Fruit fly (Drosophila melanogaster) whole organism, adult: ENCODE data around the gene Mgat4a.

ENCODE experiments used
- CG11617 ChIP-seq: fragments of 200-800 bp; sonication (Bioruptor generic); optimal IDR thresholded peaks from 2 replicates; lab custom pipeline; 2017; ENCODE audit warnings: mild to moderate bottlenecking, missing biosample characterization, missing genetic modification reagents, missing genetic modification characterization
- CG12768 ChIP-seq: fragments of 200-800 bp; sonication (Bioruptor generic); optimal IDR thresholded peaks from 2 replicates; lab custom pipeline; 2017; ENCODE audit warnings: missing biosample characterization, missing genetic modification characterization, mild to moderate bottlenecking, moderate library complexity, missing genetic modification reagents
- CG14711 ChIP-seq: fragments of 200-800 bp; sonication (Bioruptor generic); optimal IDR thresholded peaks from 2 replicates; lab custom pipeline; 2018; ENCODE audit warnings: missing biosample characterization, mild to moderate bottlenecking, missing genetic modification characterization, moderate library complexity
- CG1620 ChIP-seq: fragments of 200-800 bp; sonication (Bioruptor generic); optimal IDR thresholded peaks from 2 replicates; lab custom pipeline; 2016; ENCODE audit warnings: missing biosample characterization, missing genetic modification characterization
- CG33017 ChIP-seq: fragments of 200-800 bp; sonication (Bioruptor generic); optimal IDR thresholded peaks from 2 replicates; lab custom pipeline; 2018; ENCODE audit warnings: missing biosample characterization, mild to moderate bottlenecking, missing genetic modification characterization, moderate library complexity
- CG5204 ChIP-seq: fragments of 200-800 bp; sonication (Bioruptor generic); optimal IDR thresholded peaks from 2 replicates; lab custom pipeline; 2016; ENCODE audit warnings: missing biosample characterization, missing genetic modification characterization
- CG7045 ChIP-seq: fragments of 200-800 bp; sonication (Bioruptor generic); optimal IDR thresholded peaks from 2 replicates; lab custom pipeline; 2017; ENCODE audit warnings: missing biosample characterization, mild to moderate bottlenecking, missing genetic modification characterization
- CG7101 ChIP-seq: fragments of 200-800 bp; sonication (Bioruptor generic); optimal IDR thresholded peaks from 2 replicates; lab custom pipeline; 2018; ENCODE audit warnings: missing biosample characterization, mild to moderate bottlenecking, missing genetic modification characterization, moderate library complexity
- Clk ChIP-seq: fragments of 200-800 bp; sonication (Bioruptor generic); optimal IDR thresholded peaks from 2 replicates; lab custom pipeline; 2017; ENCODE audit warnings: missing biosample characterization, missing genetic modification characterization
- Crg-1 ChIP-seq: fragments of 200-800 bp; sonication (Bioruptor generic); optimal IDR thresholded peaks from 2 replicates; lab custom pipeline; 2016; ENCODE audit warnings: missing biosample characterization, missing genetic modification characterization
- Hr96 ChIP-seq: fragments of 200-800 bp; sonication (Bioruptor generic); optimal IDR thresholded peaks from 2 replicates; lab custom pipeline; 2016; ENCODE audit warnings: missing biosample characterization, missing genetic modification characterization
- Mnt ChIP-seq: fragments of 200-800 bp; sonication (Bioruptor generic); optimal IDR thresholded peaks from 2 replicates; lab custom pipeline; 2016; ENCODE audit warnings: missing biosample characterization, mild to moderate bottlenecking, missing genetic modification characterization
- bab1 ChIP-seq: fragments of 200-800 bp; sonication (Bioruptor generic); optimal IDR thresholded peaks from 3 replicates; lab custom pipeline; 2019; ENCODE audit warnings: missing biosample characterization, mild to moderate bottlenecking, missing genetic modification characterization, moderate library complexity
- cic ChIP-seq: fragments of 200-800 bp; sonication (Bioruptor generic); optimal IDR thresholded peaks from 2 replicates; lab custom pipeline; 2017; ENCODE audit warnings: missing biosample characterization, mild to moderate bottlenecking, missing genetic modification characterization, moderate library complexity
- cnc ChIP-seq, 2 experiments: fragments of >200 bp; optimal IDR thresholded peaks; 2 replicates each; lab custom pipeline; 2017
- kay ChIP-seq: fragments of 200-800 bp; sonication (Bioruptor generic); peaks from one replicate; lab custom pipeline; 2016; ENCODE audit warnings: missing biosample characterization, missing genetic modification characterization, borderline replicate concordance
- ovo ChIP-seq: fragments of 200-800 bp; sonication (Bioruptor generic); optimal IDR thresholded peaks from 2 replicates; lab custom pipeline; 2016; ENCODE audit warnings: missing biosample characterization, missing genetic modification characterization
- pad ChIP-seq: fragments of 200-800 bp; sonication (Bioruptor generic); optimal IDR thresholded peaks from 3 replicates; lab custom pipeline; 2017; ENCODE audit warnings: missing biosample characterization, missing genetic modification characterization, mild to moderate bottlenecking, moderate library complexity, missing genetic modification reagents
- tj ChIP-seq: fragments of 200-800 bp; sonication (Bioruptor generic); optimal IDR thresholded peaks from 3 replicates; lab custom pipeline; 2017; ENCODE audit warnings: missing biosample characterization, mild to moderate bottlenecking, missing genetic modification characterization, moderate library complexity
- toe ChIP-seq: fragments of 200-800 bp; sonication (Bioruptor generic); optimal IDR thresholded peaks from 2 replicates; lab custom pipeline; 2016; ENCODE audit warnings: missing biosample characterization, missing genetic modification characterization

Mgat4a gene

DNA sequence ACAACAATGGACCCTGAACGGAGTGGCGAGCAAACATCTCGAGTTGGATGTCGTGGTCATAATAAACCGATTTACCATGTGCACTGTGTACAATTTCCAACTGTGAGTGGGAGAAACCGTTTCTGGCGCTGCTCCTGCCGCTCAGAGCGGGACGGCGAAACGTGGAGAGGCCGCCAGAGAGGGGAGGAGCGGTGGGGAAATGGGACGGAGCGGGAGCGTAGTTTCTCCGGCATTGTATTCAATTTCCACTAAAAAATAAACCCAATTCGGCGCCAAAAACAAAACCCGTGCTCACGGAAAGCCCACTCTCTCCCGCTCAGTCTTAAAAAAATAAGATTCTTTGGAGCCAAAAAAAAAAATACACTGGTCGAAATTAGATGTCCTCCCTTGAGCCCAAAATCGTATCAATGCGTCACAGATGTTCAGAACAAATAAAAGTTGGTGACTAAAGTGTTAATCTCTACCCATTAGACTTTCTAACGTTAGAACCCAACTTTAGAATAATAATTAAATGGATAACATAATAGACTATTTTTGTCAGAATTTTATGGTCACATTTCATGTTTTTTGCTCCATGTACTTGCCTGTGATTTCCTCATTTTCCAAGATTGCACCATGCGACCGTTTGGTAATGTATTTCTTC lies 1.7 kb upstream of the Mgat4a start:
- TF ChIP-seq cic (GFP tag; lab: Kevin White, UChicago) = no peak
- TF ChIP-seq CG5204 (GFP tag; lab: Kevin White, UChicago) = peak; percentile 55
- TF ChIP-seq CG14711 (tag; lab: Kevin White, UChicago) = peak; percentile 10
- TF ChIP-seq CG33017 (tag; lab: Kevin White, UChicago) = peak; percentile 30
- TF ChIP-seq CG7101 (tag; lab: Kevin White, UChicago) = peak; percentile 58
- TF ChIP-seq CG12768 (GFP tag; lab: Kevin White, UChicago) = no peak
- TF ChIP-seq bab1 (GFP tag; lab: Kevin White, UChicago) = peak; percentile 58
- peak; percentile 87 for TF ChIP-seq pad (GFP tag; lab: Kevin White, UChicago)
- TF ChIP-seq toe (GFP tag; lab: Kevin White, UChicago) = no peak
- TF ChIP-seq Mnt (GFP tag; lab: Kevin White, UChicago) = peak; percentile 75

- TF ChIP-seq cic (GFP tag; lab: Kevin White, UChicago) (no peak), kay (GFP tag; lab: Kevin White, UChicago) (peak; percentile 87)
Observed at dm6 chr3L:14760949-14761348, 879 bp upstream of the Mgat4a start, which contains the start of gene Trl. Gene Trl, minus strand, starts transcription at chr3L:14761049.

dm6 chr3L:14769183-14769582 lies 7.4 kb downstream of the Mgat4a start, which contains the start of gene Mgat4b:
Gene Mgat4b, minus strand, starts transcription at chr3L:14769283.
- TF ChIP-seq CG1620 (GFP tag; lab: Kevin White, UChicago) = no peak
- no peak for TF ChIP-seq Mnt (GFP tag; lab: Kevin White, UChicago)
- TF ChIP-seq cnc (optimal IDR thresholded peaks at IDR 0.05; lab: Kevin White, UChicago) = no peak
- no peak for TF ChIP-seq tj
- TF ChIP-seq ovo (GFP tag; lab: Kevin White, UChicago) = no peak
- no peak for TF ChIP-seq CG11617 (GFP tag; lab: Kevin White, UChicago)
- no peak for TF ChIP-seq kay (GFP tag; lab: Kevin White, UChicago)

dm6 chr3L:14775711-14776660 lies 14.2 kb downstream of the Mgat4a start, which contains the start of gene mop:
Gene mop, minus strand, starts transcription at chr3L:14776129.
- TF ChIP-seq tj = peak; percentile 9
- TF ChIP-seq kay (GFP tag; lab: Kevin White, UChicago) = peak; percentile 98
- peak; percentile 41 for TF ChIP-seq CG12768 (GFP tag; lab: Kevin White, UChicago)
- no peak for TF ChIP-seq Hr96 (GFP tag; lab: Kevin White, UChicago)
- no peak for TF ChIP-seq CG5204 (GFP tag; lab: Kevin White, UChicago)
- no peak for TF ChIP-seq cnc (optimal IDR thresholded peaks at IDR 0.05; lab: Kevin White, UChicago)
- TF ChIP-seq Mnt (GFP tag; lab: Kevin White, UChicago) = peak; percentile 39
- no peak for TF ChIP-seq ovo (GFP tag; lab: Kevin White, UChicago)
- peak; percentile 38 for TF ChIP-seq CG7101 (tag; lab: Kevin White, UChicago)
- no peak for TF ChIP-seq toe (GFP tag; lab: Kevin White, UChicago)
- TF ChIP-seq CG14711 (tag; lab: Kevin White, UChicago) = peak; percentile 22
- TF ChIP-seq bab1 (GFP tag; lab: Kevin White, UChicago) = no peak
- peak; percentile 25 for TF ChIP-seq CG33017 (tag; lab: Kevin White, UChicago)
- no peak for TF ChIP-seq Clk (GFP tag; lab: Kevin White, UChicago)
- TF ChIP-seq CG1620 (GFP tag; lab: Kevin White, UChicago) = peak; percentile 32
- no peak for TF ChIP-seq Crg-1 (GFP tag; lab: Kevin White, UChicago)
- no peak for TF ChIP-seq pad (GFP tag; lab: Kevin White, UChicago)
- peak; percentile 57 for TF ChIP-seq CG11617 (GFP tag; lab: Kevin White, UChicago)
- peak; percentile 4 for TF ChIP-seq cic (GFP tag; lab: Kevin White, UChicago)

- TF ChIP-seq cic (GFP tag; lab: Kevin White, UChicago) (peak; percentile 17), CG11617 (GFP tag; lab: Kevin White, UChicago) (no peak)
Observed at dm6 chr3L:14779289-14779688, 17.5 kb downstream of the Mgat4a start.

- TF ChIP-seq toe (GFP tag; lab: Kevin White, UChicago) = peak; percentile 41
- TF ChIP-seq CG7045 = peak; percentile 85
- TF ChIP-seq tj = peak; percentile 66
- TF ChIP-seq CG1620 (GFP tag; lab: Kevin White, UChicago) = peak; percentile 59
- TF ChIP-seq Clk (GFP tag; lab: Kevin White, UChicago) = peak; percentile 72
- TF ChIP-seq Mnt (GFP tag; lab: Kevin White, UChicago) = peak; percentile 76
- peak; percentile 83 for TF ChIP-seq ovo (GFP tag; lab: Kevin White, UChicago)
- no peak for TF ChIP-seq kay (GFP tag; lab: Kevin White, UChicago)
- TF ChIP-seq cnc (optimal IDR thresholded peaks at IDR 0.05; lab: Kevin White, UChicago) = no peak
- TF ChIP-seq CG5204 (GFP tag; lab: Kevin White, UChicago) = no peak
- peak; percentile 69 for TF ChIP-seq CG11617 (GFP tag; lab: Kevin White, UChicago)
- peak; percentile 93 for TF ChIP-seq CG12768 (GFP tag; lab: Kevin White, UChicago)
- peak; percentile 97 for TF ChIP-seq cic (GFP tag; lab: Kevin White, UChicago)
- peak; percentile 58 for TF ChIP-seq CG14711 (tag; lab: Kevin White, UChicago)
- peak; percentile 85 for TF ChIP-seq CG33017 (tag; lab: Kevin White, UChicago)
- TF ChIP-seq pad (GFP tag; lab: Kevin White, UChicago) = peak; percentile 55
- peak; percentile 31 for TF ChIP-seq bab1 (GFP tag; lab: Kevin White, UChicago)
- TF ChIP-seq Hr96 (GFP tag; lab: Kevin White, UChicago) = no peak
- TF ChIP-seq CG7101 (tag; lab: Kevin White, UChicago) = peak; percentile 84
- peak; percentile 76 for TF ChIP-seq Crg-1 (GFP tag; lab: Kevin White, UChicago)
Observed at dm6 chr3L:14780187-14780586, 18.4 kb downstream of the Mgat4a start.
